Fruit fly (Drosophila melanogaster) S2 (cell line): Measurements from ENCODE around the gene a10.

Experiments
- CG8478 ChIP-seq: fragments of >200 bp; optimal IDR thresholded peaks from 2 replicates; lab custom pipeline; 2018
- CTCF ChIP-seq, 2 experiments: fragments of >200 bp; optimal IDR thresholded peaks; 2 replicates each; lab custom pipeline; 2018

DNA sequence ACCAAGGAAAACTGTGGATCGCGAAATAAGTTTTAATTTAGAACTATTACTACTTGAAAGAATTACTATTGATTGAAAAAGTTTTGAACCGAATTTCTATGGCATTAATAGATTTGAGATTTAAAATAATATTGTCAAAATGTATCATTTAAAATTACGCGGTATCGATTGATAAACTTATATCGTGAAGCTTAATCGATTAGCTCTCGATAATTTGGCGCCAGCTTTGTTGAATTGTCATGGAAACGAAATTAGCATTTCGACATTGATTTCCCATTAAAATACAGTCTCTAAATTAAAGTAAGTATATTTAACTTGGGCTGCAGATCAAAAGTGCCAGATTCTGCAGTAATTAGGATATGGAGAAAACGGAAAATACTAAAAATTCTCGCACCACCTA is 3.8 kb upstream of the a10 start, which contains the start of gene CG7730:
- TF ChIP-seq CTCF (optimal IDR thresholded peaks at IDR 0.05; lab: Kevin White, UChicago) (no peak), CG8478 (no peak)
